Worm (Caenorhabditis elegans): ENCODE data around the gene C28H8.7.

C28H8.7 gene

DNA sequence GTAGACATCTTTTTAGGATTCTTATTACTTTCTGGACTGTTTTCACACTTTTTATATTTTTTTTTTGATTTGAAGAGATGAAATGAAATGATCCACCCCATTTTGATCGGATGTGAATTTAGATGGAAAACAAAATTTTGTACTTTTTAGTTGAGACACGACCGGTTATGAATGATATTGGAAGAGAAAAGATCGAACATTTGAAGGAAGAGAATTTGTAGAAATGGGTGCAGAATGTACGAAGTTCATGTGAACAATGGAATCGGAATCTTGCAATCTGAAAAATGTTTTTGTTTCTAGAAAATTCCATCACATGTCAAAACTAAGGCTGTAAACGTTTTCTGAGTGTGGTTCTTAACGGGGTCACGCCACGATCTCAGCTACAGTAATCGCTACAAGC, 4.0 kb downstream of the C28H8.7 start, which contains the start of gene F01F1.14:
F01F1.14 (minus strand) TSS at position 101 of the 400 bp plus-strand sequence.
- TF ChIP-seq unc-55 (GFP tag; optimal IDR thresholded peaks at IDR 0.05) (no peak), mab-5 (tag; optimal IDR thresholded peaks at IDR 0.05) (no peak), sma-3 (GFP tag; optimal IDR thresholded peaks at IDR 0.05) (no peak), egl-27 (tag; optimal IDR thresholded peaks at IDR 0.05) (no peak), ztf-11 (tag; optimal IDR thresholded peaks at IDR 0.05) (no peak), alr-1 (tag; optimal IDR thresholded peaks at IDR 0.05) (no peak), skn-1 (tag; optimal IDR thresholded peaks at IDR 0.05) (no peak), unc-39 (tag; optimal IDR thresholded peaks at IDR 0.05) (no peak), snpc-4 (tag; optimal IDR thresholded peaks at IDR 0.05) (no peak), nhr-237 (tag; optimal IDR thresholded peaks at IDR 0.05) (no peak)

DNA sequence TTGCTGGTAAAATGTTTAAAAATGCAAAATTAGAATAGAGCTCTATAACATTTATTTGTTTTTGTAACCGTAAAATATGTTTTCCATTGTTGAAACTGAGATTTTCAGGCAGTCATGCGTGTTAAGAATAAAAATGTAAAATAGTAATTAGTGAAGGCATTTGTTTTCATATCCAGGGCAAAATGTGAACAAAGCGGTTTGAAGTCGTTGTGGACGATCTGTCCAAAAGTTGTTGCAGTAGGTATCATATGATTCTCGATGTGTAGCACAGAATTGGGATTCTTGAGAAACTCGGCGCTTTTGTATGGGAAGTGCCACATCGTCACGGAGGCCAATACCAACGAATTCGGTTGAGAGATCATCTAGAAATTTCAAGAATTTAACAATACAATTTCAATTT, 4.5 kb downstream of the C28H8.7 start:
- TF ChIP-seq nhr-6 (tag; optimal IDR thresholded peaks at IDR 0.05) (no peak), unc-55 (GFP tag; optimal IDR thresholded peaks at IDR 0.05) (no peak), nhr-25 (tag; optimal IDR thresholded peaks at IDR 0.05) (no peak), ceh-16 (tag; optimal IDR thresholded peaks at IDR 0.05) (no peak), mdl-1 (tag; optimal IDR thresholded peaks at IDR 0.05) (no peak), peb-1 (tag; optimal IDR thresholded peaks at IDR 0.05) (no peak), nhr-237 (tag; optimal IDR thresholded peaks at IDR 0.05) (no peak), egl-27 (tag; optimal IDR thresholded peaks at IDR 0.05) (no peak), unc-39 (tag; optimal IDR thresholded peaks at IDR 0.05) (no peak), nhr-21 (tag; optimal IDR thresholded peaks at IDR 0.05) (no peak), gmeb-1 (tag; optimal IDR thresholded peaks at IDR 0.05) (no peak), nhr-23 (tag; optimal IDR thresholded peaks at IDR 0.05) (no peak)

DNA sequence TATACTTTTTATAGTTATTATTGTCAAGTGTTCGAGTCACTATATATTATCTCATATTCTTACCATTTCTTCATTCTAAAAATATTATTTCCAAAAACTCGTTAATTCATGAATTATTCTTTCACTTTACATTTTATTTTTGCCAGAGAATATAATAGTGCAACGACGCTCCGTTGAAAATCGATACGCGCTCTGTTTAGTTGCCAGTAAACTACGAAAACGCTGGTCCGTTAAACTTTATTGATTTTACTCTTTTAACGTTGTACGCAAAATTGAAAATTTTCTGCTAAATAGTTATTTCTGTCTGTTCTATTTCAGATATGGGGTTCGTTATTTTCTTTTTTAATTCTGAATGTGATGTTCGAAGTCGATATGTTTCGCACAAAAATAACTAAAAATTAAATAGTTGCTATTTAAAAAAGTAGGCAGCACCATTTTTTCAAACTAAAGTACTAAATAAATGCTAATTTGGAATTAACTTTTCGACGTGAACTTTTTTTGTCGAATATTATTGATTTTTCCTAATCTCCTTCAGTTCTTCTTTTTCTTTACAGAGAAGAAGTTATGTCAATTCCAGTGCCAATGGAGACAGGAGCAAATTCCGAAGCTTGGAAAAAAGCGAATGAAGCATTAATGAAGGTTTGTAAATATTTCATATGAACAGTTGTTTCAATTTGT, 7.4 kb downstream of the C28H8.7 start, which contains the start of gene hpo-10:
hpo-10 (plus strand) TSS at position 199 of the 678 bp plus-strand sequence.
- TF ChIP-seq nhr-129 (tag; optimal IDR thresholded peaks at IDR 0.05) (no peak), nhr-11 (tag; optimal IDR thresholded peaks at IDR 0.05) (no peak), nhr-10 (tag; optimal IDR thresholded peaks at IDR 0.05) (no peak), crh-2 (tag; optimal IDR thresholded peaks at IDR 0.05) (peak; percentile 52), nhr-237 (tag; optimal IDR thresholded peaks at IDR 0.05) (no peak), C34F6.9 (tag; optimal IDR thresholded peaks at IDR 0.05) (peak; percentile 56), lin-13 (GFP tag; optimal IDR thresholded peaks at IDR 0.05) (peak; percentile 41), blmp-1 (tag; optimal IDR thresholded peaks at IDR 0.05; ENCODE audit: insufficient read depth) (no peak), ama-1 (optimal IDR thresholded peaks at IDR 0.05) (no peak), lsy-2 (tag; optimal IDR thresholded peaks at IDR 0.05) (peak; percentile 9 to 57), nhr-25 (tag; optimal IDR thresholded peaks at IDR 0.05) (peak; percentile 17), unc-55 (GFP tag; optimal IDR thresholded peaks at IDR 0.05) (peak; percentile 55), gmeb-1 (tag; optimal IDR thresholded peaks at IDR 0.05) (peak; percentile 1), fos-1 (tag; optimal IDR thresholded peaks at IDR 0.05) (no peak), sma-9 (GFP tag; optimal IDR thresholded peaks at IDR 0.05) (no peak), sma-9 (tag; optimal IDR thresholded peaks at IDR 0.05) (no peak)

DNA sequence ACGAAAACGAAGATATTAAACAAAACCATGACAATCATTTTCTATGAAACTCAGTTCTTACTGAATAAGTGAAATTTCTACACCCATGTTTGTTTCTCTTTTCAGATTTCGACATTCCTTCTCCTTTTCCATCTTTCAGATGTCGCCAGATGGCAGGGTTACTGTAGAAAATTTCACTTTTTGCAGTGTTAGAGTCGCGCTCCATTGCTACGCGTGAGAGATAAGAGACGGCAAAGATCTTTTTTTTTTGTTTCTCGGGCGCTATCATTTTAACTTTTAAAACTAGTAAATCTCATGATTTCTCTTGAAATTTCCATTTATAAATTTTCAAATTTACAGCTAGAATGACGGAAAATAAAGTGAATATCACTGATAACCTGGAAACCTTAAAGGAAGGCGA, 8.6 kb downstream of the C28H8.7 start, which contains the start of the genes mig-21 and F01F1.2:
mig-21 (minus strand) TSS at position 166 of the 400 bp plus-strand sequence.
F01F1.2 (plus strand) TSS at position 340 of the 400 bp plus-strand sequence.
- TF ChIP-seq fos-1 (tag; optimal IDR thresholded peaks at IDR 0.05) (no peak), nhr-77 (tag; optimal IDR thresholded peaks at IDR 0.05) (no peak), nhr-25 (tag; optimal IDR thresholded peaks at IDR 0.05) (peak; percentile 8), nhr-129 (tag; optimal IDR thresholded peaks at IDR 0.05) (no peak), unc-55 (GFP tag; optimal IDR thresholded peaks at IDR 0.05) (peak; percentile 15), C34F6.9 (tag; optimal IDR thresholded peaks at IDR 0.05) (peak; percentile 18), skn-1 (tag; optimal IDR thresholded peaks at IDR 0.05) (no peak), blmp-1 (tag; optimal IDR thresholded peaks at IDR 0.05; ENCODE audit: insufficient read depth) (peak; percentile 52), lsy-2 (tag; optimal IDR thresholded peaks at IDR 0.05) (peak in 1 of 2 experiments; percentile 76), ztf-1 (GFP tag; conservative IDR thresholded peaks at IDR 0.05) (no peak), mdl-1 (tag; optimal IDR thresholded peaks at IDR 0.05) (no peak), nhr-237 (tag; optimal IDR thresholded peaks at IDR 0.05) (no peak), mab-5 (tag; optimal IDR thresholded peaks at IDR 0.05) (no peak)

All from whole organism, L2 larva.